Worm (Caenorhabditis elegans): ENCODE results near the gene R10E4.11.

Gene R10E4.11

ce11 chrIII:4281955-4282618, 18.8 kb downstream of the R10E4.11 start:
- TF ChIP-seq elt-2 (tag; optimal IDR thresholded peaks at IDR 0.05) (peak; percentile 73), tbx-2 (tag; optimal IDR thresholded peaks at IDR 0.05) (peak; percentile 98), unc-42 (tag; optimal IDR thresholded peaks at IDR 0.05) (peak; percentile 94), ttx-3 (tag; optimal IDR thresholded peaks at IDR 0.05) (no peak), nfya-1 (tag; optimal IDR thresholded peaks at IDR 0.05) (peak; percentile 99), ceh-2 (tag; optimal IDR thresholded peaks at IDR 0.05) (peak; percentile 90), pqm-1 (tag; optimal IDR thresholded peaks at IDR 0.05) (peak; percentile 74), ceh-24 (tag; optimal IDR thresholded peaks at IDR 0.05) (no peak), unc-55 (GFP tag; optimal IDR thresholded peaks at IDR 0.05) (peak; percentile 98), odd-2 (tag; optimal IDR thresholded peaks at IDR 0.05) (no peak), ceh-22 (tag; optimal IDR thresholded peaks at IDR 0.05) (no peak), C08G9.2 (tag; optimal IDR thresholded peaks at IDR 0.05) (peak; percentile 67), hlh-13 (GFP tag; optimal IDR thresholded peaks at IDR 0.05) (no peak), nhr-11 (tag; optimal IDR thresholded peaks at IDR 0.05) (no peak), lin-11 (tag; optimal IDR thresholded peaks at IDR 0.05) (no peak), sox-2 (GFP tag; IDR thresholded peaks at IDR 0.05) (no peak; the same call in 1 of the 2 replicates), zip-5 (tag; optimal IDR thresholded peaks at IDR 0.05) (no peak), ceh-30 (tag; optimal IDR thresholded peaks at IDR 0.05) (no peak), pat-9 (tag; optimal IDR thresholded peaks at IDR 0.05) (peak; percentile 67), ceh-18 (tag; optimal IDR thresholded peaks at IDR 0.05) (peak; percentile 99), C38D4.7 (GFP tag; optimal IDR thresholded peaks at IDR 0.05) (no peak), ceh-9 (tag; optimal IDR thresholded peaks at IDR 0.05) (no peak), T23F11.4 (GFP tag; optimal IDR thresholded peaks at IDR 0.05) (peak; percentile 88), F13H6.1 (tag; optimal IDR thresholded peaks at IDR 0.05) (peak; percentile 98), pha-4 (tag; optimal IDR thresholded peaks at IDR 0.05) (no peak), pag-3 (tag; optimal IDR thresholded peaks at IDR 0.05; ENCODE audit: borderline replicate concordance) (peak; percentile 34), fax-1 (tag; optimal IDR thresholded peaks at IDR 0.05) (peak; percentile 46), fkh-6 (tag; optimal IDR thresholded peaks at IDR 0.05) (no peak), syd-9 (tag; optimal IDR thresholded peaks at IDR 0.05) (peak; percentile 81), rnt-1 (tag; optimal IDR thresholded peaks at IDR 0.05) (peak; percentile 99), ets-4 (tag; optimal IDR thresholded peaks at IDR 0.05) (peak; percentile 77), pros-1 (tag; optimal IDR thresholded peaks at IDR 0.05) (peak; percentile 93), ceh-19 (GFP tag; optimal IDR thresholded peaks at IDR 0.05) (peak; percentile 76), dve-1 (tag; optimal IDR thresholded peaks at IDR 0.05) (peak; percentile 63), ceh-14 (tag; optimal IDR thresholded peaks at IDR 0.05) (peak; percentile 91), K02D7.2 (tag; optimal IDR thresholded peaks at IDR 0.05) (no peak), gmeb-2 (tag; optimal IDR thresholded peaks at IDR 0.05) (no peak), pax-1 (tag; optimal IDR thresholded peaks at IDR 0.05) (peak; percentile 63), elt-4 (tag; optimal IDR thresholded peaks at IDR 0.05) (no peak), che-1 (tag; optimal IDR thresholded peaks at IDR 0.05) (peak; percentile 48), sox-4 (tag; optimal IDR thresholded peaks at IDR 0.05) (no peak), hlh-8 (tag; optimal IDR thresholded peaks at IDR 0.05) (peak; percentile 80), sdc-2 (tag; optimal IDR thresholded peaks at IDR 0.05) (peak; percentile 79), lim-6 (tag; optimal IDR thresholded peaks at IDR 0.05) (peak; percentile 72), nhr-232 (tag; optimal IDR thresholded peaks at IDR 0.05) (peak; percentile 4), fkh-10 (GFP tag; optimal IDR thresholded peaks at IDR 0.05) (no peak), hlh-6 (tag; optimal IDR thresholded peaks at IDR 0.05) (no peak), ztf-16 (tag; optimal IDR thresholded peaks at IDR 0.05) (peak; percentile 14), ceh-48 (tag; optimal IDR thresholded peaks at IDR 0.05) (no peak), hlh-15 (tag; optimal IDR thresholded peaks at IDR 0.05) (no peak), ama-1 (optimal IDR thresholded peaks at IDR 0.05) (no peak), Y22D7AL.16 (tag; optimal IDR thresholded peaks at IDR 0.05) (no peak), hlh-30 (tag; optimal IDR thresholded peaks at IDR 0.05; ENCODE audit: insufficient read depth) (peak; percentile 99)
